Worm (Caenorhabditis elegans): ENCODE measurements around the gene W06D11.1.

W06D11.1 gene

ce11 chrX:12294263-12294662 lies at the start of gene W06D11.1:
TSS of gene W06D11.1 (plus strand) at chrX:12294563.
- TF ChIP-seq dao-5 (tag; optimal IDR thresholded peaks at IDR 0.05) (no peak), W03F9.2 (tag; optimal IDR thresholded peaks at IDR 0.05) (no peak), him-1 (tag; optimal IDR thresholded peaks at IDR 0.05) (no peak)

- TF ChIP-seq him-1 (tag; optimal IDR thresholded peaks at IDR 0.05) (no peak), dao-5 (tag; optimal IDR thresholded peaks at IDR 0.05) (no peak), W03F9.2 (tag; optimal IDR thresholded peaks at IDR 0.05) (no peak)
Measured at ce11 chrX:12248140-12248539, 46.2 kb upstream of the W06D11.1 start.

ce11 chrX:12252189-12252588 lies 42.2 kb upstream of the W06D11.1 start:
- no peak for TF ChIP-seq W03F9.2 (tag; optimal IDR thresholded peaks at IDR 0.05)
- TF ChIP-seq him-1 (tag; optimal IDR thresholded peaks at IDR 0.05), result no peak
- no peak for TF ChIP-seq dao-5 (tag; optimal IDR thresholded peaks at IDR 0.05)

ce11 chrX:12256594-12257048 lies 37.7 kb upstream of the W06D11.1 start, which contains the start of gene E01G6.2:
TSS of gene E01G6.2 (plus strand) at chrX:12256644.
- TF ChIP-seq dao-5 (tag; optimal IDR thresholded peaks at IDR 0.05), result no peak
- no peak for TF ChIP-seq W03F9.2 (tag; optimal IDR thresholded peaks at IDR 0.05)

ce11 chrX:12260381-12260931 lies 33.9 kb upstream of the W06D11.1 start, which contains the start of gene E01G6.1:
TSS of gene E01G6.1 (plus strand) at chrX:12260881.
- TF ChIP-seq him-1 (tag; optimal IDR thresholded peaks at IDR 0.05), result no peak
- TF ChIP-seq dao-5 (tag; optimal IDR thresholded peaks at IDR 0.05), result no peak
- no peak for TF ChIP-seq W03F9.2 (tag; optimal IDR thresholded peaks at IDR 0.05)

- TF ChIP-seq him-1 (tag; optimal IDR thresholded peaks at IDR 0.05) (no peak), W03F9.2 (tag; optimal IDR thresholded peaks at IDR 0.05) (no peak), dao-5 (tag; optimal IDR thresholded peaks at IDR 0.05) (no peak)
Measured at ce11 chrX:12270841-12271240, 23.5 kb upstream of the W06D11.1 start, which contains the start of gene otpl-8. TSS of gene otpl-8 (minus strand) at chrX:12270941.

ce11 chrX:12273870-12274269 lies 20.5 kb upstream of the W06D11.1 start, which contains the start of gene H19J13.2:
TSS of gene H19J13.2 (minus strand) at chrX:12273970.
- TF ChIP-seq dao-5 (tag; optimal IDR thresholded peaks at IDR 0.05), result no peak
- no peak for TF ChIP-seq W03F9.2 (tag; optimal IDR thresholded peaks at IDR 0.05)
- TF ChIP-seq him-1 (tag; optimal IDR thresholded peaks at IDR 0.05), result no peak

- TF ChIP-seq W03F9.2 (tag; optimal IDR thresholded peaks at IDR 0.05) (no peak), him-1 (tag; optimal IDR thresholded peaks at IDR 0.05) (no peak)
Measured at ce11 chrX:12275577-12275976, 18.8 kb upstream of the W06D11.1 start, which contains the start of gene C04B4.6. TSS of gene C04B4.6 (minus strand) at chrX:12275677.

ce11 chrX:12280477-12280876 lies 13.9 kb upstream of the W06D11.1 start, which contains the start of gene C04B4.1:
TSS of gene C04B4.1 (plus strand) at chrX:12280777.
- TF ChIP-seq dao-5 (tag; optimal IDR thresholded peaks at IDR 0.05), result no peak
- TF ChIP-seq W03F9.2 (tag; optimal IDR thresholded peaks at IDR 0.05), result no peak
- TF ChIP-seq him-1 (tag; optimal IDR thresholded peaks at IDR 0.05), result no peak

- no peak for TF ChIP-seq dao-5 (tag; optimal IDR thresholded peaks at IDR 0.05)
- TF ChIP-seq W03F9.2 (tag; optimal IDR thresholded peaks at IDR 0.05), result no peak
- TF ChIP-seq him-1 (tag; optimal IDR thresholded peaks at IDR 0.05), result no peak
Measured at ce11 chrX:12282911-12283310, 11.5 kb upstream of the W06D11.1 start, which contains the start of gene C04B4.2. TSS of gene C04B4.2 (plus strand) at chrX:12283281.

- TF ChIP-seq him-1 (tag; optimal IDR thresholded peaks at IDR 0.05) (no peak), W03F9.2 (tag; optimal IDR thresholded peaks at IDR 0.05) (no peak), dao-5 (tag; optimal IDR thresholded peaks at IDR 0.05) (no peak)
Measured at ce11 chrX:12284161-12284560, 10.2 kb upstream of the W06D11.1 start.

ce11 chrX:12285496-12285895 lies 8.9 kb upstream of the W06D11.1 start, which contains the start of gene lips-2:
TSS of gene lips-2 (plus strand) at chrX:12285796.
- no peak for TF ChIP-seq dao-5 (tag; optimal IDR thresholded peaks at IDR 0.05)
- no peak for TF ChIP-seq W03F9.2 (tag; optimal IDR thresholded peaks at IDR 0.05)
- TF ChIP-seq him-1 (tag; optimal IDR thresholded peaks at IDR 0.05), result no peak

- TF ChIP-seq him-1 (tag; optimal IDR thresholded peaks at IDR 0.05) (no peak), dao-5 (tag; optimal IDR thresholded peaks at IDR 0.05) (no peak), W03F9.2 (tag; optimal IDR thresholded peaks at IDR 0.05) (no peak)
Measured at ce11 chrX:12288254-12288653, 6.1 kb upstream of the W06D11.1 start, which contains the start of gene C04B4.5. TSS of gene C04B4.5 (minus strand) at chrX:12288354.

- TF ChIP-seq him-1 (tag; optimal IDR thresholded peaks at IDR 0.05), result no peak
- no peak for TF ChIP-seq dao-5 (tag; optimal IDR thresholded peaks at IDR 0.05)
- TF ChIP-seq W03F9.2 (tag; optimal IDR thresholded peaks at IDR 0.05), result no peak
Measured at ce11 chrX:12290539-12290938, 3.8 kb upstream of the W06D11.1 start, which contains the start of gene C04B4.4. TSS of gene C04B4.4 (plus strand) at chrX:12290839.

Data from whole organism, L4/young adult.